Fruit fly (Drosophila melanogaster) whole organism, embryonic: Measurements from ENCODE around the gene CG3777.
A peak's percentile ranks its signal among the peaks of the same experiment; 100 is the strongest.

Experiments
- ATbp ChIP-seq: fragments of 200-800 bp; sonication (Bioruptor generic); optimal IDR thresholded peaks from 2 replicates; lab custom pipeline; 2017; ENCODE audit warnings: missing biosample characterization, mild to moderate bottlenecking, missing genetic modification characterization, missing genetic modification reagents
- BEAF-32 ChIP-seq: fragments of 200-800 bp; sonication (Bioruptor generic); optimal IDR thresholded peaks from 3 replicates; lab custom pipeline; 2017; ENCODE audit warnings: missing biosample characterization, missing genetic modification characterization, mild to moderate bottlenecking, moderate library complexity, missing genetic modification reagents
- Bdp1 ChIP-seq: fragments of 200-800 bp; sonication (Bioruptor generic); optimal IDR thresholded peaks from 3 replicates; lab custom pipeline; 2016; ENCODE audit warnings: missing biosample characterization, missing genetic modification characterization
- CG10462 ChIP-seq: fragments of 200-800 bp; sonication (Bioruptor generic); optimal IDR thresholded peaks from 2 replicates; lab custom pipeline; 2016; ENCODE audit warnings: missing biosample characterization, missing genetic modification characterization
- CG11247 ChIP-seq: fragments of 200-800 bp; sonication (Bioruptor generic); IDR thresholded peaks from 2 replicates; pipeline ENCODE4 v1.3.6; 2022; ENCODE audit warnings: missing biosample characterization, missing genetic modification characterization
- CG11456 ChIP-seq: fragments of 200-800 bp; sonication (Bioruptor generic); IDR thresholded peaks from 3 replicates; pipeline ENCODE4 v1.3.6; 2022; ENCODE audit warnings: missing biosample characterization, missing genetic modification characterization
- CG1529 ChIP-seq: fragments of 200-800 bp; sonication (Bioruptor generic); optimal IDR thresholded peaks from 3 replicates; lab custom pipeline; 2018; ENCODE audit warnings: missing biosample characterization, missing genetic modification characterization
- CG17612 ChIP-seq: fragments of 200-800 bp; sonication (Bioruptor generic); IDR thresholded peaks from 2 replicates; pipeline ENCODE4 v1.3.6; 2022; ENCODE audit warnings: missing biosample characterization, missing genetic modification characterization
- CG30020 ChIP-seq: fragments of 200-800 bp; optimal IDR thresholded peaks from 2 replicates; lab custom pipeline; 2019; ENCODE audit warnings: missing biosample characterization, mild to moderate bottlenecking, missing genetic modification characterization, moderate library complexity
- CG31224 ChIP-seq: fragments of 200-800 bp; sonication (Bioruptor generic); IDR thresholded peaks from 2 replicates; pipeline ENCODE4 v1.3.6; 2022; ENCODE audit warnings: missing biosample characterization, missing genetic modification characterization
- CG31365 ChIP-seq: fragments of 200-800 bp; sonication (Bioruptor generic); optimal IDR thresholded peaks from 2 replicates; lab custom pipeline; 2018; ENCODE audit warnings: missing biosample characterization, mild to moderate bottlenecking, missing genetic modification characterization
- CG31388 ChIP-seq: fragments of 200-800 bp; sonication (Bioruptor generic); optimal IDR thresholded peaks from 2 replicates; lab custom pipeline; 2016; ENCODE audit warnings: missing biosample characterization, missing genetic modification characterization
- CG3163 ChIP-seq: fragments of 200-800 bp; sonication (Bioruptor generic); optimal IDR thresholded peaks from 3 replicates; lab custom pipeline; 2016; ENCODE audit warnings: missing biosample characterization, missing genetic modification characterization
- CG32532 ChIP-seq: fragments of 200-800 bp; sonication (Bioruptor generic); IDR thresholded peaks from 2 replicates; pipeline ENCODE4 v1.3.6; 2022; ENCODE audit warnings: missing biosample characterization, missing genetic modification characterization
- CG3407 ChIP-seq: fragments of 200-800 bp; sonication (Bioruptor generic); optimal IDR thresholded peaks from 2 replicates; lab custom pipeline; 2018; ENCODE audit warnings: missing biosample characterization, mild to moderate bottlenecking, missing genetic modification characterization
- CG34224 ChIP-seq: fragments of 200-800 bp; sonication (Bioruptor generic); IDR thresholded peaks from 3 replicates; pipeline ENCODE4 v1.3.6; 2022; ENCODE audit warnings: missing biosample characterization, missing genetic modification characterization; ENCODE audit not compliant: partially characterized antibody
- CG3726 ChIP-seq: fragments of 200-800 bp; sonication (Bioruptor generic); IDR thresholded peaks from 3 replicates; pipeline ENCODE4, ENCODE4 v1.3.6; 2022; ENCODE audit warnings: missing biosample characterization, missing genetic modification characterization
- CG4424 ChIP-seq: fragments of 200-800 bp; sonication (Bioruptor generic); optimal IDR thresholded peaks from 3 replicates; lab custom pipeline; 2016; ENCODE audit warnings: missing biosample characterization, missing genetic modification characterization
- CG7839 ChIP-seq: fragments of 200-800 bp; sonication (Bioruptor generic); optimal IDR thresholded peaks from 3 replicates; lab custom pipeline; 2018; ENCODE audit warnings: missing biosample characterization, mild to moderate bottlenecking, missing genetic modification characterization, moderate library complexity
- CG7928 ChIP-seq: fragments of 200-800 bp; sonication (Bioruptor generic); optimal IDR thresholded peaks from 2 replicates; lab custom pipeline; 2017; ENCODE audit warnings: missing biosample characterization, mild to moderate bottlenecking, missing genetic modification characterization
- CG8089 ChIP-seq: fragments of 200-800 bp; sonication (Bioruptor generic); optimal IDR thresholded peaks from 3 replicates; lab custom pipeline; 2016; ENCODE audit warnings: missing biosample characterization, missing genetic modification characterization
- CG8290 ChIP-seq, 3 experiments: fragments of 200-800 bp; sonication (Bioruptor generic); optimal IDR thresholded peaks; 2 replicates each; lab custom pipeline; 2016 to 2019; ENCODE audit warnings: missing biosample characterization in 3 of 3, missing genetic modification characterization in 3 of 3, mild to moderate bottlenecking in 2 of 3, moderate library complexity in 1 of 3
- CG8478 ChIP-seq: fragments of >200 bp; optimal IDR thresholded peaks from 2 replicates; lab custom pipeline; 2018
- CG8944 ChIP-seq: fragments of 200-800 bp; sonication (Bioruptor generic); optimal IDR thresholded peaks from 3 replicates; lab custom pipeline; 2016; ENCODE audit warnings: missing biosample characterization, missing genetic modification characterization
- CTCF ChIP-seq: fragments of 200-800 bp; sonication (Bioruptor generic); optimal IDR thresholded peaks from 2 replicates; lab custom pipeline; 2017; ENCODE audit warnings: missing biosample characterization, mild to moderate bottlenecking, missing genetic modification characterization, moderate library complexity
- Camta ChIP-seq: fragments of 200-800 bp; sonication (Bioruptor generic); optimal IDR thresholded peaks from 2 replicates; lab custom pipeline; 2016; ENCODE audit warnings: missing biosample characterization, missing genetic modification characterization
- Chrac-16 ChIP-seq: fragments of 200-800 bp; sonication (Bioruptor generic); optimal IDR thresholded peaks from 3 replicates; lab custom pipeline; 2016; ENCODE audit warnings: missing biosample characterization, missing genetic modification characterization
- Dfd ChIP-seq, 2 experiments: fragments of >200 bp; optimal IDR thresholded peaks; 2 replicates each; lab custom pipeline; 2017; ENCODE audit warnings: missing biosample characterization in 2 of 2, missing genetic modification characterization in 2 of 2
- Dll ChIP-seq: fragments of 200-800 bp; sonication (Bioruptor generic); IDR thresholded peaks from 4 replicates; pipeline ENCODE4 v1.3.6; 2022; ENCODE audit warnings: missing biosample characterization, missing genetic modification characterization; ENCODE audit not compliant: partially characterized antibody
- Elba2 ChIP-seq: fragments of 200-800 bp; sonication (Bioruptor generic); optimal IDR thresholded peaks from 3 replicates; lab custom pipeline; 2016; ENCODE audit warnings: missing biosample characterization, missing genetic modification characterization
- HHEX ChIP-seq: fragments of 200-800 bp; sonication (Bioruptor generic); optimal IDR thresholded peaks from 3 replicates; lab custom pipeline; 2017; ENCODE audit warnings: missing biosample characterization, mild to moderate bottlenecking, missing genetic modification characterization, missing genetic modification reagents
- Lhr ChIP-seq: fragments of 200-800 bp; sonication (Bioruptor generic); optimal IDR thresholded peaks from 3 replicates; lab custom pipeline; 2017; ENCODE audit warnings: mild to moderate bottlenecking, missing biosample characterization, missing genetic modification reagents, missing genetic modification characterization
- Med ChIP-seq: fragments of 200-800 bp; sonication (Bioruptor generic); peaks from one replicate; lab custom pipeline; 2016; ENCODE audit warnings: missing biosample characterization, missing genetic modification characterization, mild to moderate bottlenecking, inconsistent platforms, moderate library complexity
- Rx ChIP-seq: fragments of 200-800 bp; sonication (Bioruptor generic); IDR thresholded peaks from 2 replicates; pipeline ENCODE4 v1.3.6; 2022; ENCODE audit warnings: missing biosample characterization, missing genetic modification characterization
- Sin3A ChIP-seq: fragments of >200 bp; optimal IDR thresholded peaks from 2 replicates; lab custom pipeline; 2018
- al ChIP-seq: fragments of 200-800 bp; sonication (Bioruptor generic); IDR thresholded peaks from 2 replicates; pipeline ENCODE4 v1.3.6; 2022; ENCODE audit warnings: missing biosample characterization, missing genetic modification characterization
- amos ChIP-seq: fragments of 200-800 bp; sonication (Bioruptor generic); IDR thresholded peaks from 2 replicates; pipeline ENCODE4 v1.3.6; 2022; ENCODE audit warnings: missing biosample characterization, missing genetic modification characterization; ENCODE audit not compliant: partially characterized antibody
- ap ChIP-seq: fragments of 200-800 bp; sonication (Bioruptor generic); IDR thresholded peaks from 2 replicates; pipeline ENCODE4 v1.3.6; 2022; ENCODE audit warnings: missing biosample characterization, missing genetic modification characterization
- ase ChIP-seq: fragments of 200-800 bp; sonication (Bioruptor generic); IDR thresholded peaks from 3 replicates; pipeline ENCODE4 v1.3.6; 2022; ENCODE audit warnings: missing biosample characterization, missing genetic modification characterization
- bigmax ChIP-seq: fragments of 200-800 bp; sonication (Bioruptor generic); optimal IDR thresholded peaks from 2 replicates; lab custom pipeline; 2018; ENCODE audit warnings: missing biosample characterization, mild to moderate bottlenecking, missing genetic modification characterization
- cas ChIP-seq: fragments of 200-800 bp; sonication (Bioruptor generic); IDR thresholded peaks from 2 replicates; pipeline ENCODE4 v1.3.6; 2022; ENCODE audit warnings: missing biosample characterization, missing genetic modification characterization
- cwo ChIP-seq: fragments of 200-800 bp; sonication (Bioruptor generic); optimal IDR thresholded peaks from 3 replicates; lab custom pipeline; 2017; ENCODE audit warnings: missing biosample characterization, missing genetic modification characterization, mild to moderate bottlenecking, moderate library complexity, missing genetic modification reagents
- da ChIP-seq: fragments of 200-800 bp; sonication (Bioruptor generic); optimal IDR thresholded peaks from 2 replicates; lab custom pipeline; 2016; ENCODE audit warnings: missing biosample characterization, missing genetic modification characterization
- fd102C ChIP-seq: fragments of 200-800 bp; sonication (Bioruptor generic); optimal IDR thresholded peaks from 2 replicates; lab custom pipeline; 2018; ENCODE audit warnings: missing biosample characterization, mild to moderate bottlenecking, missing genetic modification characterization, moderate library complexity
- gce ChIP-seq: fragments of 200-800 bp; sonication (Bioruptor generic); IDR thresholded peaks from 3 replicates; pipeline ENCODE4 v1.3.6; 2022; ENCODE audit warnings: missing biosample characterization, missing genetic modification characterization
- onecut ChIP-seq: fragments of 200-800 bp; sonication (Bioruptor generic); IDR thresholded peaks from 2 replicates; pipeline ENCODE4 v1.3.6; 2022; ENCODE audit warnings: missing biosample characterization, missing genetic modification characterization
- phol ChIP-seq: fragments of 200-800 bp; sonication (Bioruptor generic); optimal IDR thresholded peaks from 3 replicates; lab custom pipeline; 2018; ENCODE audit warnings: missing biosample characterization, mild to moderate bottlenecking, missing genetic modification characterization, moderate library complexity
- ro ChIP-seq: fragments of 200-800 bp; sonication (Bioruptor generic); IDR thresholded peaks from 2 replicates; pipeline ENCODE4 v1.3.6; 2022; ENCODE audit warnings: missing biosample characterization, missing genetic modification characterization
- slp2 ChIP-seq: fragments of 200-800 bp; sonication (Bioruptor generic); optimal IDR thresholded peaks from 2 replicates; lab custom pipeline; 2016; ENCODE audit warnings: missing biosample characterization, missing genetic modification characterization
- sna ChIP-seq: fragments of 200-800 bp; sonication (Bioruptor generic); IDR thresholded peaks from 2 replicates; pipeline ENCODE4 v1.3.6; 2022; ENCODE audit warnings: missing biosample characterization, missing genetic modification characterization; ENCODE audit not compliant: partially characterized antibody
- so ChIP-seq: fragments of 200-800 bp; sonication (Bioruptor generic); IDR thresholded peaks from 3 replicates; pipeline ENCODE4 v1.3.6; 2022; ENCODE audit warnings: missing biosample characterization, missing genetic modification characterization
- tap ChIP-seq: fragments of 200-800 bp; optimal IDR thresholded peaks from 3 replicates; lab custom pipeline; 2019; ENCODE audit warnings: missing biosample characterization, mild to moderate bottlenecking, missing genetic modification characterization, moderate library complexity
- wdn ChIP-seq: fragments of 200-800 bp; sonication (Bioruptor generic); IDR thresholded peaks from 2 replicates; pipeline ENCODE4 v1.3.6; 2022; ENCODE audit warnings: missing biosample characterization, missing genetic modification characterization

The CG3777 gene

DNA sequence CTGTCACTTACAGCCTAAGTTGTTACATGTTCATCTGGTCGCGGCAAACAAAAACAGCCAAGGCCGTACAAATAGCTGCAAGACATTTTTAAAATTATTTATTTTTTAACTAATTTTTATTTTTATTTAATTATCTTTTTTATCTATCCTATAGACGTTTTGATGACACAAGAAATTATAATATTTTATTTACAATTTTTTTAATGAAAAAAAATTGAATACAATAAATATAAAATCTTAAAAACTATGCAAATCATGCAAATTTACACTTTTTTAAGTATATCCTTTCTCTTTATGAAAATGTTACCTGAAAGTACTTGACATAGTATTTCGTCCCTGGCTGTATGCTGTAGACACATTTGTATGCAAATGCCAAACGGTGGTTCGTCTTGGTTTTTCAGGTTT lies 58.6 kb downstream of the CG3777 start (continued):
- peak; percentile 85 for TF ChIP-seq phol (tag; lab: Kevin White, UChicago)
- TF ChIP-seq Sin3A (lab: Kevin White, UChicago), result no peak
- TF ChIP-seq ATbp (GFP tag; lab: Kevin White, UChicago), result peak; percentile 58
- no peak for TF ChIP-seq CG34224 (GFP tag; lab: Robert Waterston, UW)
- TF ChIP-seq CG1529 (GFP tag; lab: Kevin White, UChicago), result no peak
- TF ChIP-seq Lhr, result no peak
- no peak for TF ChIP-seq CG3163 (GFP tag; lab: Kevin White, UChicago)
- no peak for TF ChIP-seq da (GFP tag; lab: Kevin White, UChicago)
- no peak for TF ChIP-seq CG31224 (GFP tag; lab: Robert Waterston, UW)
- TF ChIP-seq CG4424 (GFP tag; lab: Kevin White, UChicago), result peak; percentile 60
- peak; percentile 91 for TF ChIP-seq CG7839 (tag; lab: Kevin White, UChicago)
- no peak for TF ChIP-seq sna (GFP tag; lab: Robert Waterston, UW)
- TF ChIP-seq CG31365, result no peak
- peak; percentile 59; the same call in 1 of the 2 replicates for TF ChIP-seq ap (GFP tag; lab: Robert Waterston, UW)
- TF ChIP-seq CG8478 (lab: Kevin White, UChicago), result no peak
- TF ChIP-seq CTCF (GFP tag; lab: Kevin White, UChicago), result no peak
- no peak for TF ChIP-seq Dll (GFP tag; lab: Robert Waterston, UW)
- no peak for TF ChIP-seq bigmax (GFP tag; lab: Kevin White, UChicago)
- no peak for TF ChIP-seq Dfd (GFP tag; optimal IDR thresholded peaks at IDR 0.05; lab: Kevin White, UChicago)
- no peak for TF ChIP-seq amos
- TF ChIP-seq Bdp1 (GFP tag; lab: Kevin White, UChicago), result no peak
- TF ChIP-seq CG10462 (GFP tag; lab: Kevin White, UChicago), result peak; percentile 16
- TF ChIP-seq CG3726, result no peak
- no peak for TF ChIP-seq CG11456 (GFP tag; lab: Robert Waterston, UW)
- TF ChIP-seq Rx, result no peak
- no peak for TF ChIP-seq CG8089 (GFP tag; lab: Kevin White, UChicago)
- no peak for TF ChIP-seq CG11247 (GFP tag; lab: Robert Waterston, UW)
- TF ChIP-seq CG3407 (GFP tag; lab: Kevin White, UChicago), result peak; percentile 42
- TF ChIP-seq onecut (GFP tag; lab: Robert Waterston, UW), result no peak
- TF ChIP-seq CG8944, result no peak
- TF ChIP-seq tap (tag; lab: Kevin White, UChicago), result peak; percentile 78
- no peak for TF ChIP-seq wdn (GFP tag; lab: Robert Waterston, UW)
- no peak for TF ChIP-seq ro (GFP tag; lab: Robert Waterston, UW)
- no peak for TF ChIP-seq CG8290 (GFP tag; optimal IDR thresholded peaks at IDR 0.05; lab: Kevin White, UChicago)
- no peak for TF ChIP-seq CG8290 (tag; optimal IDR thresholded peaks at IDR 0.05; lab: Kevin White, UChicago)
- TF ChIP-seq ase, result 0 out of 3 replicates have a peak, but pooled peaks have one; percentile 41
- TF ChIP-seq HHEX, result peak; percentile 64
- peak; percentile 12 for TF ChIP-seq Chrac-16 (GFP tag; lab: Kevin White, UChicago)
- no peak for TF ChIP-seq Elba2 (GFP tag; lab: Kevin White, UChicago)
- TF ChIP-seq Med, result peak; percentile 57
- no peak for TF ChIP-seq fd102C (GFP tag; lab: Kevin White, UChicago)
- no peak for TF ChIP-seq cas (GFP tag; lab: Robert Waterston, UW)
- TF ChIP-seq BEAF-32 (GFP tag; lab: Kevin White, UChicago), result no peak
- TF ChIP-seq CG17612 (GFP tag; lab: Robert Waterston, UW), result no peak
- no peak for TF ChIP-seq Camta
- TF ChIP-seq gce (GFP tag; lab: Robert Waterston, UW), result no peak
- TF ChIP-seq al (GFP tag; lab: Robert Waterston, UW), result 0 out of 2 replicates have a peak, but pooled peaks have one; percentile 20
- TF ChIP-seq CG30020 (tag; lab: Kevin White, UChicago), result peak; percentile 59
- 0 out of 3 replicates have a peak, but pooled peaks have one; percentile 54 for TF ChIP-seq so
- TF ChIP-seq cwo (GFP tag; lab: Kevin White, UChicago), result peak; percentile 74
- TF ChIP-seq CG31388 (GFP tag; lab: Kevin White, UChicago), result no peak
- no peak for TF ChIP-seq CG7928 (GFP tag; lab: Kevin White, UChicago)
- peak; percentile 70; the same call in 1 of the 2 replicates for TF ChIP-seq CG32532 (GFP tag; lab: Robert Waterston, UW)
- TF ChIP-seq slp2 (GFP tag; lab: Kevin White, UChicago), result no peak
